Fruit fly (Drosophila melanogaster) whole organism: Measurements from ENCODE around the gene CG17375.

Source experiments
- CG8478 ChIP-seq: fragments of >200 bp; optimal IDR thresholded peaks from 2 replicates; lab custom pipeline; 2018; ENCODE audit warnings: inconsistent platforms
- usp ChIP-seq: fragments of >200 bp; optimal IDR thresholded peaks from 2 replicates; lab custom pipeline; 2017; ENCODE audit warnings: missing biosample characterization, missing genetic modification characterization, mixed read lengths

DNA sequence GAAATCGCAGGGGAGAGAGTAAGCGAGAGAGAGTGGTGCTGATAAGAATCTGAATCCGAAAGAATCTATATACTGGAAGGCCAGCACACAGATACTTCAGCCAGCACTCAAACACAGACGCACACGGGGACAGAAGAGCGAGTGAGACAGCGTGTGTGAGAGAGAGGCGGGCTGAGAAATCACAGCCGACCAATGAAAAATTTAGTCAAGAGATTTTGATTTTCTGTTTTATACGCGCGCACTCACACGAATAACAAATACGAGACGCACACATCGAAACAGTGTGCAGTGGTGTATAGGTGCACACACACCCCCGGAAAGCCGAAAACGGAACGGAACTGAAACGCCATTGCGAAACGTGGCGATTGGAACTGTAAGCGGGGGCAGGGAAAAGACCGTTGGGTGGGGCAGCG lies 28.1 kb upstream of the CG17375 start:
- TF ChIP-seq CG8478 (lab: Kevin White, UChicago): peak; percentile 54
- no peak for TF ChIP-seq usp (GFP tag; lab: Kevin White, UChicago)
